Fruit fly (Drosophila melanogaster) whole organism, adult: ENCODE measurements around the gene Amnionless.

ENCODE experiments used
- CG1620 ChIP-seq: fragments of 200-800 bp; sonication (Bioruptor generic); optimal IDR thresholded peaks from 2 replicates; lab custom pipeline; 2016; ENCODE audit warnings: missing biosample characterization, missing genetic modification characterization
- CG7045 ChIP-seq: fragments of 200-800 bp; sonication (Bioruptor generic); optimal IDR thresholded peaks from 2 replicates; lab custom pipeline; 2017; ENCODE audit warnings: missing biosample characterization, mild to moderate bottlenecking, missing genetic modification characterization
- bab1 ChIP-seq: fragments of 200-800 bp; sonication (Bioruptor generic); optimal IDR thresholded peaks from 3 replicates; lab custom pipeline; 2019; ENCODE audit warnings: missing biosample characterization, mild to moderate bottlenecking, missing genetic modification characterization, moderate library complexity
- tj ChIP-seq: fragments of 200-800 bp; sonication (Bioruptor generic); optimal IDR thresholded peaks from 3 replicates; lab custom pipeline; 2017; ENCODE audit warnings: missing biosample characterization, mild to moderate bottlenecking, missing genetic modification characterization, moderate library complexity
- toe ChIP-seq: fragments of 200-800 bp; sonication (Bioruptor generic); optimal IDR thresholded peaks from 2 replicates; lab custom pipeline; 2016; ENCODE audit warnings: missing biosample characterization, missing genetic modification characterization

DNA sequence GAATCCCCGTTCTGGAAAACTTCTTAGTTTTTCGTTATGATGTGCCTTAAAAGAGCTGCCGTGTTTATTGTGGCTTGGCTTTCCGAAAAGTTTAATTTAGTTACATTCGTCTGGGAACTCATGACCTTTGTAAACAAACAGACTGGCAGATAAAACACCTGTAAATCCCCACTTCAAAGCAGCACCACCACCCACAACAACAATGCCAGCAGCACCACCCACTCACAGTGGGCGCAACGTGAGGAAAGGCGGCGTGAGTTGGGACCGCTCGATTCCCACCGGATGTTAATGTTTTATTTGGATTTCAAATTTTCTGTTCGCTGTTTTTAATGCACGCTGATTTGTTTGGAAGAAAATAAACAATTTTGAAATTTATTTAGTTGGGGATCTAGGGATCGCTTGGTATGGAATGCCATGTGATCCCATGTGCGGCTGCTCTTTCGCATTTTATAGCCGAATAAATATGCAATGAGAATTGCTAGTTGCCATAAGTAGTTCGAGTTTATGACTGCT lies 19.3 kb upstream of the Amnionless start:
- no peak for TF ChIP-seq bab1 (GFP tag; lab: Kevin White, UChicago)
- TF ChIP-seq CG7045 (GFP tag; lab: Kevin White, UChicago), result no peak
- TF ChIP-seq toe (GFP tag; lab: Kevin White, UChicago), result no peak
- no peak for TF ChIP-seq CG1620
- TF ChIP-seq tj (GFP tag; lab: Kevin White, UChicago), result no peak
